Fruit fly (Drosophila melanogaster) whole organism, embryonic: Measurements from ENCODE around the gene ebi.

Experiments used
- CG12071 ChIP-seq: fragments of 200-800 bp; sonication (Bioruptor generic); optimal IDR thresholded peaks from 3 replicates; lab custom pipeline; 2018; ENCODE audit warnings: missing biosample characterization, mild to moderate bottlenecking, missing genetic modification characterization
- CG12236 ChIP-seq: fragments of 200-800 bp; sonication (Bioruptor generic); optimal IDR thresholded peaks from 2 replicates; lab custom pipeline; 2016; ENCODE audit warnings: missing biosample characterization, missing genetic modification characterization
- CG12659 ChIP-seq: fragments of 200-800 bp; sonication (Bioruptor generic); optimal IDR thresholded peaks from 3 replicates; lab custom pipeline; 2017; ENCODE audit warnings: mild to moderate bottlenecking, missing biosample characterization, missing genetic modification reagents, missing genetic modification characterization
- CG12942 ChIP-seq: fragments of 200-800 bp; sonication (Bioruptor generic); optimal IDR thresholded peaks from 3 replicates; lab custom pipeline; 2016; ENCODE audit warnings: missing biosample characterization, missing genetic modification characterization
- CG13775 ChIP-seq: fragments of 200-800 bp; sonication (Bioruptor generic); optimal IDR thresholded peaks from 3 replicates; lab custom pipeline; 2017; ENCODE audit warnings: missing biosample characterization, mild to moderate bottlenecking, missing genetic modification characterization
- CG15514 ChIP-seq: fragments of 200-800 bp; sonication (Bioruptor generic); optimal IDR thresholded peaks from 3 replicates; lab custom pipeline; 2017; ENCODE audit warnings: missing biosample characterization, missing genetic modification characterization, mild to moderate bottlenecking, moderate library complexity, missing genetic modification reagents
- CG17328 ChIP-seq: fragments of 200-800 bp; sonication (Bioruptor generic); IDR thresholded peaks from 2 replicates; pipeline ENCODE4 v1.3.6; 2022; ENCODE audit warnings: missing biosample characterization, missing genetic modification characterization
- CG17568 ChIP-seq: fragments of 200-800 bp; sonication (Bioruptor generic); optimal IDR thresholded peaks from 2 replicates; lab custom pipeline; 2018; ENCODE audit warnings: missing biosample characterization, mild to moderate bottlenecking, missing genetic modification characterization, moderate library complexity
- CG2116 ChIP-seq: fragments of 200-800 bp; sonication (Bioruptor generic); optimal IDR thresholded peaks from 3 replicates; lab custom pipeline; 2018; ENCODE audit warnings: missing biosample characterization, mild to moderate bottlenecking, missing genetic modification characterization
- CG2120 ChIP-seq: fragments of 200-800 bp; sonication (Bioruptor generic); optimal IDR thresholded peaks from 3 replicates; lab custom pipeline; 2016; ENCODE audit warnings: missing biosample characterization, missing genetic modification characterization
- CG31365 ChIP-seq: fragments of 200-800 bp; sonication (Bioruptor generic); optimal IDR thresholded peaks from 2 replicates; lab custom pipeline; 2018; ENCODE audit warnings: missing biosample characterization, mild to moderate bottlenecking, missing genetic modification characterization
- CG31441 ChIP-seq: fragments of 200-800 bp; sonication (Bioruptor generic); IDR thresholded peaks from 2 replicates; pipeline ENCODE4 v1.3.6; 2022; ENCODE audit warnings: missing biosample characterization, missing genetic modification characterization
- CG3281 ChIP-seq: fragments of 200-800 bp; sonication (Bioruptor generic); optimal IDR thresholded peaks from 3 replicates; lab custom pipeline; 2017; ENCODE audit warnings: missing biosample characterization, mild to moderate bottlenecking, missing genetic modification characterization
- CG3995 ChIP-seq: fragments of 200-800 bp; sonication (Bioruptor generic); optimal IDR thresholded peaks from 3 replicates; lab custom pipeline; 2016; ENCODE audit warnings: missing biosample characterization, missing genetic modification characterization
- CG4854 ChIP-seq: fragments of 200-800 bp; sonication (Bioruptor generic); optimal IDR thresholded peaks from 2 replicates; lab custom pipeline; 2016; ENCODE audit warnings: missing biosample characterization, missing genetic modification characterization, inconsistent platforms
- CG6813 ChIP-seq: fragments of 200-800 bp; sonication (Bioruptor generic); optimal IDR thresholded peaks from 2 replicates; lab custom pipeline; 2017; ENCODE audit warnings: missing biosample characterization, missing genetic modification characterization, mild to moderate bottlenecking, moderate library complexity, missing genetic modification reagents
- CG7271 ChIP-seq: fragments of 200-800 bp; sonication (Bioruptor generic); optimal IDR thresholded peaks from 2 replicates; lab custom pipeline; 2018; ENCODE audit warnings: missing biosample characterization, mild to moderate bottlenecking, missing genetic modification characterization, moderate library complexity
- CG7372 ChIP-seq: fragments of 200-800 bp; sonication (Bioruptor generic); IDR thresholded peaks from 2 replicates; pipeline ENCODE4 v1.3.6; 2022; ENCODE audit warnings: missing biosample characterization, missing genetic modification characterization
- CG7745 ChIP-seq: fragments of 200-800 bp; sonication (Bioruptor generic); optimal IDR thresholded peaks from 2 replicates; lab custom pipeline; 2018; ENCODE audit warnings: missing biosample characterization, mild to moderate bottlenecking, missing genetic modification characterization, moderate library complexity
- CG7928 ChIP-seq: fragments of 200-800 bp; sonication (Bioruptor generic); optimal IDR thresholded peaks from 2 replicates; lab custom pipeline; 2017; ENCODE audit warnings: missing biosample characterization, mild to moderate bottlenecking, missing genetic modification characterization
- CG9609 ChIP-seq: fragments of 200-800 bp; sonication (Bioruptor generic); optimal IDR thresholded peaks from 3 replicates; lab custom pipeline; 2016; ENCODE audit warnings: missing biosample characterization, missing genetic modification characterization
- D19A ChIP-seq: fragments of 200-800 bp; optimal IDR thresholded peaks from 3 replicates; lab custom pipeline; 2019; ENCODE audit warnings: missing biosample characterization, mild to moderate bottlenecking, missing genetic modification characterization, moderate library complexity
- Dll ChIP-seq: fragments of 200-800 bp; sonication (Bioruptor generic); IDR thresholded peaks from 4 replicates; pipeline ENCODE4 v1.3.6; 2022; ENCODE audit warnings: missing biosample characterization, missing genetic modification characterization; ENCODE audit not compliant: partially characterized antibody
- ERR ChIP-seq: fragments of 200-800 bp; sonication (Bioruptor generic); optimal IDR thresholded peaks from 2 replicates; lab custom pipeline; 2016; ENCODE audit warnings: missing biosample characterization, missing genetic modification characterization
- Fer1 ChIP-seq: fragments of 200-800 bp; sonication (Bioruptor generic); optimal IDR thresholded peaks from 2 replicates; lab custom pipeline; 2017; ENCODE audit warnings: missing biosample characterization, mild to moderate bottlenecking, missing genetic modification characterization
- Fer3 ChIP-seq: fragments of 200-800 bp; sonication (Bioruptor generic); optimal IDR thresholded peaks from 2 replicates; lab custom pipeline; 2018; ENCODE audit warnings: missing biosample characterization, mild to moderate bottlenecking, missing genetic modification characterization, moderate library complexity
- H2.0 ChIP-seq: fragments of 200-800 bp; sonication (Bioruptor generic); IDR thresholded peaks from 2 replicates; pipeline ENCODE4 v1.3.6; 2022; ENCODE audit warnings: missing biosample characterization, missing genetic modification characterization
- Jarid2 ChIP-seq: fragments of 200-800 bp; sonication (Bioruptor generic); optimal IDR thresholded peaks from 3 replicates; lab custom pipeline; 2017; ENCODE audit warnings: mild to moderate bottlenecking, missing biosample characterization, missing genetic modification reagents, missing genetic modification characterization
- MESR4 ChIP-seq: fragments of 200-800 bp; sonication (Bioruptor generic); optimal IDR thresholded peaks from 2 replicates; lab custom pipeline; 2018; ENCODE audit warnings: missing biosample characterization, mild to moderate bottlenecking, missing genetic modification characterization, moderate library complexity
- Meics ChIP-seq: fragments of 200-800 bp; sonication (Bioruptor generic); optimal IDR thresholded peaks from 2 replicates; lab custom pipeline; 2017; ENCODE audit warnings: missing biosample characterization, mild to moderate bottlenecking, missing genetic modification characterization
- Ptx1 ChIP-seq: fragments of 200-800 bp; sonication (Bioruptor generic); IDR thresholded peaks from 2 replicates; pipeline ENCODE4 v1.3.6; 2022; ENCODE audit warnings: missing biosample characterization, missing genetic modification characterization
- Ravus ChIP-seq: fragments of 200-800 bp; sonication (Bioruptor generic); IDR thresholded peaks from 2 replicates; pipeline ENCODE4 v1.3.6; 2022; ENCODE audit warnings: missing biosample characterization, missing genetic modification characterization
- dimm ChIP-seq: fragments of 200-800 bp; sonication (Bioruptor generic); IDR thresholded peaks from 2 replicates; pipeline ENCODE4 v1.3.6; 2022; ENCODE audit warnings: missing biosample characterization, missing genetic modification characterization
- dpn ChIP-seq, 2 experiments: fragments of 200-800 bp; sonication (Bioruptor generic); optimal IDR thresholded peaks; 3 replicates each; lab custom pipeline; 2016; ENCODE audit warnings: missing biosample characterization in 2 of 2, missing genetic modification characterization in 2 of 2
- dysf ChIP-seq: fragments of 200-800 bp; sonication (Bioruptor generic); IDR thresholded peaks from 3 replicates; pipeline ENCODE4 v1.3.6; 2022; ENCODE audit warnings: missing biosample characterization, missing genetic modification characterization
- fru ChIP-seq: fragments of >200 bp; optimal IDR thresholded peaks from 2 replicates; lab custom pipeline; 2017
- fu2 ChIP-seq: fragments of 200-800 bp; sonication (Bioruptor generic); optimal IDR thresholded peaks from 2 replicates; lab custom pipeline; 2016; ENCODE audit warnings: missing biosample characterization, missing genetic modification characterization
- gcm2 ChIP-seq: fragments of 200-800 bp; sonication (Bioruptor generic); optimal IDR thresholded peaks from 2 replicates; lab custom pipeline; 2016; ENCODE audit warnings: missing biosample characterization, missing genetic modification characterization
- mirr ChIP-seq: fragments of 200-800 bp; sonication (Bioruptor generic); optimal IDR thresholded peaks from 3 replicates; lab custom pipeline; 2018; ENCODE audit warnings: missing biosample characterization, mild to moderate bottlenecking, missing genetic modification characterization
- pho ChIP-seq: fragments of 200-800 bp; sonication (Bioruptor generic); optimal IDR thresholded peaks from 2 replicates; lab custom pipeline; 2016; ENCODE audit warnings: missing biosample characterization, missing genetic modification characterization
- pum ChIP-seq: fragments of 200-800 bp; sonication (Bioruptor generic); optimal IDR thresholded peaks from 2 replicates; lab custom pipeline; 2016; ENCODE audit warnings: missing biosample characterization, missing genetic modification characterization
- salm ChIP-seq: fragments of 200-800 bp; sonication (Bioruptor generic); optimal IDR thresholded peaks from 2 replicates; lab custom pipeline; 2018; ENCODE audit warnings: missing biosample characterization, mild to moderate bottlenecking, missing genetic modification characterization
- sd ChIP-seq: fragments of 200-800 bp; sonication (Bioruptor generic); optimal IDR thresholded peaks from 3 replicates; lab custom pipeline; 2018; ENCODE audit warnings: missing biosample characterization, mild to moderate bottlenecking, missing genetic modification characterization, moderate library complexity
- so ChIP-seq: fragments of 200-800 bp; sonication (Bioruptor generic); IDR thresholded peaks from 3 replicates; pipeline ENCODE4 v1.3.6; 2022; ENCODE audit warnings: missing biosample characterization, missing genetic modification characterization
- sr ChIP-seq: fragments of 200-800 bp; sonication (Bioruptor generic); IDR thresholded peaks from 3 replicates; pipeline ENCODE4 v1.3.6; 2022; ENCODE audit warnings: missing biosample characterization, missing genetic modification characterization
- sug ChIP-seq: fragments of 200-800 bp; optimal IDR thresholded peaks from 2 replicates; lab custom pipeline; 2019; ENCODE audit warnings: missing biosample characterization, mild to moderate bottlenecking, missing genetic modification characterization, moderate library complexity
- tio ChIP-seq: fragments of 200-800 bp; sonication (Bioruptor generic); optimal IDR thresholded peaks from 2 replicates; lab custom pipeline; 2017; ENCODE audit warnings: missing biosample characterization, missing genetic modification characterization, inconsistent platforms
- tup ChIP-seq: fragments of 200-800 bp; sonication (Bioruptor generic); optimal IDR thresholded peaks from 2 replicates; lab custom pipeline; 2016; ENCODE audit warnings: missing biosample characterization, mild to moderate bottlenecking, missing genetic modification characterization, moderate library complexity
- vnd ChIP-seq: fragments of 200-800 bp; sonication (Bioruptor generic); IDR thresholded peaks from 3 replicates; pipeline ENCODE4 v1.3.6; 2022; ENCODE audit warnings: missing biosample characterization, missing genetic modification characterization; ENCODE audit not compliant: partially characterized antibody

The ebi gene

DNA sequence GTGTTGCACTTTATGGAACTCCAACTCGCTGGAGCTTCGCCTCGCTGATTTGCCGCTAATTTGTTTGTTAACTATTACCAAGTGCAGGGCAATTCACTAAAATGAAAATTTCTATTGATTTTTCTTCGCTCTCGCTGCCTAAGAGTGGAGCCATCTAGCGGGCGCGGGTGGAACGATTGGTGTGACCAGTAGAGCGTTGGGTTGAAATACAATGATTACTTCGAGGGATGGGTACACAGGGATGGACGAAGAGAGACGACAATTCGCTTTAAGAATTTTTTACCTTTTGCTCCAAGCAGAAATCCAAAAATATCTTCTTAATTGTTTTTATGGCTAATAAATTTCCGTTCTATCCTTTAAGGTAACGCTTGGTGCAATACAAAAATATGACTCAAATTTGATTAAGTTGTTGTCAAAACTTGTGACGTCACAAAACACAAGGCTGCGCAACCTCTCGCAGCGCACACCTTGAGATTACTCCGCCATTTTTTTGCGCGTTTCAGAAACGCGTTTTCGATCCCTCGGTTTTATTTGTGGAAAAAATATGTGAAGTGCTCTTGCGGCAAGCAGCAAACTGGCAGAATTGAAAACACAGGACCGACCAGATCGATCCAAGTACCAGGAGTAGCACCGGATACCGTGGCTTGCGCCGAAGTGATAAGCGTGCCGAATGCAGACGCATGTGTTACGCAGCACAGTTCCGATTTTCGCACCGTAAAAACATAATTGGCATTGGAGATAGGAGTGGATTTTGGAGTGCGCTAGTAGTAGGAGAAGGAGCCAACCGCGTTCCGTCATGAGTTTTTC lies at the start of gene ebi, which contains the start of gene AP-2alpha (continued):
- TF ChIP-seq MESR4 (GFP tag; lab: Kevin White, UChicago) (peak; percentile 75), Fer1 (GFP tag; lab: Kevin White, UChicago) (peak; percentile 78), CG12071 (no peak), CG7271 (tag; lab: Kevin White, UChicago) (no peak), salm (tag; lab: Kevin White, UChicago) (peak; percentile 54), Dll (GFP tag; lab: Robert Waterston, UW) (no peak), sd (tag; lab: Kevin White, UChicago) (peak; percentile 53), dimm (no peak; the same call in 1 of the 2 replicates), CG7745 (no peak), fu2 (GFP tag; lab: Kevin White, UChicago) (peak; percentile 96), CG15514 (GFP tag; lab: Kevin White, UChicago) (peak; percentile 86), CG2116 (peak; percentile 83), sr (GFP tag; lab: Robert Waterston, UW) (peak; percentile 36; the same call in 1 of the 3 replicates), tio (GFP tag; lab: Kevin White, UChicago) (no peak), fru (lab: Kevin White, UChicago) (no peak), CG4854 (GFP tag; lab: Kevin White, UChicago) (peak; percentile 69), CG7372 (GFP tag; lab: Robert Waterston, UW) (peak; percentile 88), vnd (GFP tag; lab: Robert Waterston, UW) (no peak), CG31365 (tag; lab: Kevin White, UChicago) (no peak), Ravus (GFP tag; lab: Robert Waterston, UW) (peak; percentile 39; the same call in 1 of the 2 replicates), CG2120 (peak; percentile 96), ERR (GFP tag; lab: Kevin White, UChicago) (peak; percentile 75), CG12942 (peak; percentile 88), CG12659 (GFP tag; lab: Kevin White, UChicago) (peak; percentile 95), mirr (peak; percentile 26), pho (GFP tag; lab: Kevin White, UChicago) (peak; percentile 95), so (peak; percentile 72; the same call in 2 of the 3 replicates), dpn (GFP tag; optimal IDR thresholded peaks at IDR 0.05; lab: Kevin White, UChicago) (peak; percentile 94), CG3281 (GFP tag; lab: Kevin White, UChicago) (peak; percentile 74), CG12236 (peak; percentile 77), tup (GFP tag; lab: Kevin White, UChicago) (peak; percentile 61), H2.0 (GFP tag; lab: Robert Waterston, UW) (peak; percentile 77; the same call in 1 of the 2 replicates), D19A (peak; percentile 67), pum (GFP tag; lab: Kevin White, UChicago) (peak; percentile 96), Ptx1 (GFP tag; lab: Robert Waterston, UW) (peak; percentile 93), CG13775 (peak; percentile 92), gcm2 (peak; percentile 57), Jarid2 (GFP tag; lab: Kevin White, UChicago) (peak; percentile 51), CG6813 (GFP tag; lab: Kevin White, UChicago) (peak; percentile 44), CG31441 (GFP tag; lab: Robert Waterston, UW) (no peak; the same call in 1 of the 2 replicates), CG9609 (GFP tag; lab: Kevin White, UChicago) (peak; percentile 96), dysf (peak; percentile 93), CG17568 (GFP tag; lab: Kevin White, UChicago) (no peak), CG17328 (peak; percentile 81), CG7928 (GFP tag; lab: Kevin White, UChicago) (peak; percentile 98), CG3995 (peak; percentile 68), Meics (GFP tag; lab: Kevin White, UChicago) (peak; percentile 76), Fer3 (tag; lab: Kevin White, UChicago) (peak; percentile 78), sug (tag; lab: Kevin White, UChicago) (peak; percentile 88)
